Fruit fly (Drosophila melanogaster) whole organism, wandering third instar larva: Measurements from ENCODE around the gene CG46244.

ENCODE experiments used
- Abd-B ChIP-seq: fragments of >200 bp; optimal IDR thresholded peaks from 2 replicates; lab custom pipeline; 2017; ENCODE audit warnings: missing biosample characterization, missing genetic modification characterization
- CG9705 ChIP-seq: fragments of 200-800 bp; sonication (Bioruptor generic); optimal IDR thresholded peaks from 2 replicates; lab custom pipeline; 2018; ENCODE audit warnings: missing biosample characterization, mild to moderate bottlenecking, missing genetic modification characterization
- CrebA ChIP-seq: fragments of 200-800 bp; sonication (Bioruptor generic); optimal IDR thresholded peaks from 2 replicates; lab custom pipeline; 2016; ENCODE audit warnings: missing biosample characterization, mild to moderate bottlenecking, missing genetic modification characterization, borderline replicate concordance
- Dif ChIP-seq: fragments of 200-275, 200-300 bp; sonication (Bioruptor generic); optimal IDR thresholded peaks from 2 replicates; lab custom pipeline; 2018; ENCODE audit warnings: missing biosample characterization, missing genetic modification characterization; ENCODE audit not compliant: partially characterized antibody
- GATAd ChIP-seq: sonication (Bioruptor generic); optimal IDR thresholded peaks from 2 replicates; lab custom pipeline; 2016; ENCODE audit warnings: missing biosample characterization, missing genetic modification characterization
- Hr78 ChIP-seq: fragments of >200 bp; optimal IDR thresholded peaks from 2 replicates; lab custom pipeline; 2017; ENCODE audit warnings: missing biosample characterization, missing genetic modification characterization
- Hr83 ChIP-seq: fragments of 200-300 bp; sonication (Bioruptor generic); optimal IDR thresholded peaks from 2 replicates; lab custom pipeline; 2016; ENCODE audit warnings: missing biosample characterization, mild to moderate bottlenecking, missing genetic modification characterization, moderate library complexity; ENCODE audit not compliant: poor library complexity, severe bottlenecking
- Mio ChIP-seq: sonication (Bioruptor generic); optimal IDR thresholded peaks from 2 replicates; lab custom pipeline; 2016; ENCODE audit warnings: missing biosample characterization, missing genetic modification characterization
- Myc ChIP-seq: fragments of >200 bp; optimal IDR thresholded peaks from 2 replicates; lab custom pipeline; 2017
- N ChIP-seq: fragments of >200 bp; optimal IDR thresholded peaks from 2 replicates; lab custom pipeline; 2018; ENCODE audit warnings: missing biosample characterization, missing external identifiers, missing genetic modification characterization
- OdsH ChIP-seq: fragments of 200-800 bp; sonication (Bioruptor generic); optimal IDR thresholded peaks from 2 replicates; lab custom pipeline; 2016; ENCODE audit warnings: missing biosample characterization, mild to moderate bottlenecking, missing genetic modification characterization
- Sp1 ChIP-seq: fragments of 200-800 bp; sonication (Bioruptor generic); optimal IDR thresholded peaks from 3 replicates; lab custom pipeline; 2019; ENCODE audit warnings: missing biosample characterization, mild to moderate bottlenecking, missing genetic modification characterization, moderate library complexity
- br ChIP-seq: fragments of 200-800 bp; sonication (Bioruptor generic); optimal IDR thresholded peaks from 2 replicates; lab custom pipeline; 2016; ENCODE audit warnings: missing biosample characterization, missing genetic modification characterization
- brk ChIP-seq: fragments of 200-800 bp; sonication (Bioruptor generic); optimal IDR thresholded peaks from 2 replicates; lab custom pipeline; 2016; ENCODE audit warnings: missing biosample characterization, mild to moderate bottlenecking, missing genetic modification characterization
- dl ChIP-seq, 2 experiments: fragments of 175-275, 200-275 bp in 1 of 2; fragments of 200-275 bp in 1 of 2; sonication (Bioruptor generic); optimal IDR thresholded peaks; lab custom pipeline; 2018; ENCODE audit warnings: mild to moderate bottlenecking in 2 of 2, missing biosample characterization in 2 of 2, missing genetic modification characterization in 2 of 2, moderate library complexity in 2 of 2; ENCODE audit not compliant: partially characterized antibody in 2 of 2, insufficient read depth in 1 of 2
- dmrt93B ChIP-seq: fragments of 200-800 bp; sonication (Bioruptor generic); optimal IDR thresholded peaks from 2 replicates; lab custom pipeline; 2018; ENCODE audit warnings: missing biosample characterization, mild to moderate bottlenecking, missing genetic modification characterization
- ey ChIP-seq: fragments of 200-800 bp; sonication (Bioruptor generic); optimal IDR thresholded peaks from 2 replicates; lab custom pipeline; 2016; ENCODE audit warnings: missing biosample characterization, missing genetic modification characterization
- fru ChIP-seq: fragments of 200-800 bp; sonication (Bioruptor generic); optimal IDR thresholded peaks from 3 replicates; lab custom pipeline; 2016; ENCODE audit warnings: missing biosample characterization, mild to moderate bottlenecking, missing genetic modification characterization
- h ChIP-seq: fragments of 200-800 bp; sonication (Bioruptor generic); optimal IDR thresholded peaks from 3 replicates; lab custom pipeline; 2016; ENCODE audit warnings: missing biosample characterization, mild to moderate bottlenecking, missing genetic modification characterization
- jim ChIP-seq: fragments of 175-275, 200-325 bp; sonication (Bioruptor generic); optimal IDR thresholded peaks from 2 replicates; lab custom pipeline; 2016; ENCODE audit warnings: missing biosample characterization, mild to moderate bottlenecking, missing genetic modification characterization
- lola ChIP-seq: fragments of >200 bp; optimal IDR thresholded peaks from 2 replicates; lab custom pipeline; 2017; ENCODE audit warnings: missing biosample characterization, missing genetic modification characterization
- psq ChIP-seq: fragments of 200-800 bp; sonication (Bioruptor generic); optimal IDR thresholded peaks from 3 replicates; lab custom pipeline; 2017; ENCODE audit warnings: missing biosample characterization, mild to moderate bottlenecking, missing genetic modification characterization, moderate library complexity
- rgr ChIP-seq: fragments of 200-800 bp; sonication (Bioruptor generic); optimal IDR thresholded peaks from 3 replicates; lab custom pipeline; 2016; ENCODE audit warnings: missing biosample characterization, mild to moderate bottlenecking, missing genetic modification characterization
- sage ChIP-seq: fragments of 200-800 bp; sonication (Bioruptor generic); optimal IDR thresholded peaks from 2 replicates; lab custom pipeline; 2016; ENCODE audit warnings: missing biosample characterization, mild to moderate bottlenecking, missing genetic modification characterization
- usp ChIP-seq: fragments of >200 bp; optimal IDR thresholded peaks from 2 replicates; lab custom pipeline; 2017; ENCODE audit warnings: missing biosample characterization, missing genetic modification characterization

The CG46244 gene

DNA sequence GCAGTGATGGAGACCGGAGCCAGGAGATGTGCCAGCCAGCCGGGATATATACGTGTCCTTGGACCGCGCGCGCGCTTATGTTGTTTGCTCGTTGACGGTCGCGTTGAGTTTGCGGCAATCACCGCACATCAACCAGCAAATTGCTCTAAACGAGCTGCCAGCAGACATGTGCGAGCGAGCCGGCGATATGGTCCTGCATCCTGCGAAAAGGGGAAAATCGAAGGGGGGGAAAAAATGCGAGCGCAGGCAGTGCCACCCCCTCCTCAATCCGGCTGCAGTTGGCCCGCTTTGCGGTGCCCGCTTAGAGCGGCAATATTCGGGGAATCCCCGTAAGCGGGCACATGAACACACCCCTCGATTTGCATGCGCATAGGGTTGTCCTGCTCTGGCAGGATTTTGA is 162.6 kb downstream of the CG46244 start, which contains the start of gene bsh:
Gene bsh, minus strand, starts transcription at position 101 of the 400 bp plus-strand sequence.
- TF ChIP-seq CG9705 (GFP tag; lab: Kevin White, UChicago) (no peak), usp (GFP tag; lab: Kevin White, UChicago) (no peak), sage (no peak), jim (GFP tag; lab: Kevin White, UChicago) (no peak), psq (GFP tag; lab: Kevin White, UChicago) (no peak), br (GFP tag; lab: Kevin White, UChicago) (no peak), Hr83 (GFP tag; lab: Kevin White, UChicago) (no peak), lola (GFP tag; lab: Kevin White, UChicago) (no peak), dl (GFP tag; optimal IDR thresholded peaks at IDR 0.05; lab: Kevin White, UChicago; ENCODE audit: insufficient read depth in 1 of 2, partially characterized antibody in 2 of 2) (no peak), Hr78 (GFP tag; lab: Kevin White, UChicago) (no peak), fru (GFP tag; lab: Kevin White, UChicago) (no peak), Myc (lab: Kevin White, UChicago) (no peak), ey (GFP tag; lab: Kevin White, UChicago) (no peak), Dif (GFP tag; lab: Kevin White, UChicago) (no peak), N (GFP tag; lab: Kevin White, UChicago) (no peak), Mio (GFP tag; lab: Kevin White, UChicago) (no peak), dmrt93B (no peak), h (GFP tag; lab: Kevin White, UChicago) (no peak)

DNA sequence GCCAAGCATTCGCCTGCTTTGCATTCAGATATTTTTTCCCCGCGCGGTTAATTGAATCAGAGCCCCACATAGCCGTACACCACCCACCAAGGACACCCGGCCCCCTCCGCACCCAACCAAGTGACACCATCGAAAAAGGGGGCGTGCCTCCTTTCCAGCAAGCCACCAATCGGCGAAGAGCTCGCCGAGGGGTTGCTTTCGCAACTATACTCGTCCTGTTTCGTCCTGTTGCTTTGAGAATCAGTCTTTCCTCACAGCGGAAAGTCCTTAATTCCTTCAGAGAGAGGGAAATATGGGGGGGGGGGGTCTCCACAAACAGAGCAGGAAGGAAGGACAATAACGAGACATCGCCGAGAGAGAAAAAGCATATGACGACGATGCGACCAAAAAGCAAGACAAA is 163.3 kb downstream of the CG46244 start:
- no peak for TF ChIP-seq OdsH (GFP tag; lab: Kevin White, UChicago)
- no peak for TF ChIP-seq Abd-B (GFP tag; lab: Kevin White, UChicago)
- TF ChIP-seq sage = no peak
- no peak for TF ChIP-seq br (GFP tag; lab: Kevin White, UChicago)
- TF ChIP-seq brk (GFP tag; lab: Kevin White, UChicago) = no peak
- no peak for TF ChIP-seq lola (GFP tag; lab: Kevin White, UChicago)
- no peak for TF ChIP-seq GATAd (GFP tag; lab: Kevin White, UChicago)
- TF ChIP-seq jim (GFP tag; lab: Kevin White, UChicago) = no peak

DNA sequence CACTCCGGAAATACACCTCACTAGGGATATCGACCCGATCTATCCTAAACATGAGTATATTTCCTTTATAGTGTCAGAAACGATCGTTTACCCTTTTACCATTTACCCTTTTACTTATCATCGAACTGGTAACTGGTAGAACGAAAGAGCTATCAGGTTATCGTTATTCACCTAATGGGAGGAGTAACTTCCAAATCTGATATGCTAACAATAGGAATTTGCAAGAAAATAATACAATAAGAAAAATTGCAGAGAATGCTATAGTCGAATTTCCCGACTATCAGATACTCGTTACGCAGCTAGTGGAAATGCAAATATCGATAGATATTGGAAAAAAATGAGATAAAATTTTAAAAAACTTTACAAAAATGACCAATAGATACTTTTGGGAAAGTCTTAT is 167.9 kb downstream of the CG46244 start:
- no peak for TF ChIP-seq rgr (GFP tag; lab: Kevin White, UChicago)
- TF ChIP-seq GATAd (GFP tag; lab: Kevin White, UChicago) = no peak
- TF ChIP-seq Sp1 (GFP tag; lab: Kevin White, UChicago) = no peak
- TF ChIP-seq dmrt93B = no peak
- TF ChIP-seq CrebA (GFP tag; lab: Kevin White, UChicago) = no peak
- TF ChIP-seq Hr83 (GFP tag; lab: Kevin White, UChicago) = no peak
- TF ChIP-seq sage = no peak
